Worm (Caenorhabditis elegans): ENCODE results near the gene set-22.

ce11 chrV:10414610-10415009 is 22.1 kb upstream of the set-22 start, which contains the start of gene F15H10.9:
- TF ChIP-seq W03F9.2 (tag; optimal IDR thresholded peaks at IDR 0.05) (no peak), dao-5 (tag; optimal IDR thresholded peaks at IDR 0.05) (no peak), him-1 (tag; optimal IDR thresholded peaks at IDR 0.05) (no peak)
